Fruit fly (Drosophila melanogaster) whole organism, embryonic: ENCODE results near the gene CG11454.
A peak's percentile ranks its signal among the peaks of the same experiment; 100 is the strongest.

Source experiments
- Asciz ChIP-seq: fragments of 200-800 bp; sonication (Bioruptor generic); optimal IDR thresholded peaks from 2 replicates; lab custom pipeline; 2017; ENCODE audit warnings: missing biosample characterization, mild to moderate bottlenecking, missing genetic modification characterization, missing genetic modification reagents
- CG12071 ChIP-seq: fragments of 200-800 bp; sonication (Bioruptor generic); optimal IDR thresholded peaks from 3 replicates; lab custom pipeline; 2018; ENCODE audit warnings: missing biosample characterization, mild to moderate bottlenecking, missing genetic modification characterization
- CG12155 ChIP-seq: fragments of 200-800 bp; sonication (Bioruptor generic); optimal IDR thresholded peaks from 3 replicates; lab custom pipeline; 2016; ENCODE audit warnings: missing biosample characterization, missing genetic modification characterization
- CG12769 ChIP-seq: fragments of 200-800 bp; sonication (Bioruptor generic); optimal IDR thresholded peaks from 2 replicates; lab custom pipeline; 2019; ENCODE audit warnings: missing biosample characterization, mild to moderate bottlenecking, missing genetic modification characterization, moderate library complexity
- CG13287 ChIP-seq: fragments of 200-800 bp; sonication (Bioruptor generic); IDR thresholded peaks from 2 replicates; pipeline ENCODE4 v1.3.6; 2022; ENCODE audit warnings: missing biosample characterization, missing genetic modification characterization; ENCODE audit not compliant: partially characterized antibody
- CG13296 ChIP-seq: fragments of 200-800 bp; sonication (Bioruptor generic); optimal IDR thresholded peaks from 3 replicates; lab custom pipeline; 2018; ENCODE audit warnings: missing biosample characterization, mild to moderate bottlenecking, missing genetic modification characterization
- CG15011 ChIP-seq: fragments of 200-800 bp; sonication (Bioruptor generic); optimal IDR thresholded peaks from 3 replicates; lab custom pipeline; 2018; ENCODE audit warnings: missing biosample characterization, mild to moderate bottlenecking, missing genetic modification characterization
- CG15479 ChIP-seq: fragments of 200-800 bp; sonication (Bioruptor generic); optimal IDR thresholded peaks from 3 replicates; lab custom pipeline; 2019; ENCODE audit warnings: missing biosample characterization, mild to moderate bottlenecking, missing genetic modification characterization, moderate library complexity
- CG16863 ChIP-seq: fragments of 200-800 bp; sonication (Bioruptor generic); optimal IDR thresholded peaks from 3 replicates; lab custom pipeline; 2016; ENCODE audit warnings: missing biosample characterization, missing genetic modification characterization
- CG17359 ChIP-seq: fragments of 200-800 bp; sonication (Bioruptor generic); optimal IDR thresholded peaks from 3 replicates; lab custom pipeline; 2018; ENCODE audit warnings: missing biosample characterization, mild to moderate bottlenecking, missing genetic modification characterization, moderate library complexity
- CG2120 ChIP-seq: fragments of 200-800 bp; sonication (Bioruptor generic); optimal IDR thresholded peaks from 3 replicates; lab custom pipeline; 2016; ENCODE audit warnings: missing biosample characterization, missing genetic modification characterization
- CG2129 ChIP-seq: fragments of 200-800 bp; sonication (Bioruptor generic); IDR thresholded peaks from 2 replicates; pipeline ENCODE4 v1.3.6; 2022; ENCODE audit warnings: missing biosample characterization, missing genetic modification characterization; ENCODE audit not compliant: partially characterized antibody
- CG2678 ChIP-seq: fragments of 200-800 bp; sonication (Bioruptor generic); optimal IDR thresholded peaks from 3 replicates; lab custom pipeline; 2019; ENCODE audit warnings: missing biosample characterization, mild to moderate bottlenecking, missing genetic modification characterization, moderate library complexity
- CG32532 ChIP-seq: fragments of 200-800 bp; sonication (Bioruptor generic); IDR thresholded peaks from 2 replicates; pipeline ENCODE4 v1.3.6; 2022; ENCODE audit warnings: missing biosample characterization, missing genetic modification characterization
- CG32772 ChIP-seq: fragments of 200-800 bp; sonication (Bioruptor generic); IDR thresholded peaks from 2 replicates; pipeline ENCODE4 v1.3.6; 2022; ENCODE audit warnings: missing biosample characterization, missing genetic modification characterization
- CG4424 ChIP-seq: fragments of 200-800 bp; sonication (Bioruptor generic); optimal IDR thresholded peaks from 3 replicates; lab custom pipeline; 2016; ENCODE audit warnings: missing biosample characterization, missing genetic modification characterization
- CG6854 ChIP-seq: fragments of 200-800 bp; sonication (Bioruptor generic); optimal IDR thresholded peaks from 3 replicates; lab custom pipeline; 2017; ENCODE audit warnings: missing biosample characterization, mild to moderate bottlenecking, missing genetic modification characterization
- CG8359 ChIP-seq: fragments of 200-800 bp; sonication (Bioruptor generic); optimal IDR thresholded peaks from 2 replicates; lab custom pipeline; 2017; ENCODE audit warnings: missing biosample characterization, mild to moderate bottlenecking, missing genetic modification characterization, borderline replicate concordance
- CG8924 ChIP-seq: fragments of 200-800 bp; optimal IDR thresholded peaks from 3 replicates; lab custom pipeline; 2019; ENCODE audit warnings: missing biosample characterization, mild to moderate bottlenecking, missing genetic modification characterization, moderate library complexity
- CG9437 ChIP-seq: fragments of 200-800 bp; sonication (Bioruptor generic); optimal IDR thresholded peaks from 2 replicates; lab custom pipeline; 2018; ENCODE audit warnings: missing biosample characterization, mild to moderate bottlenecking, missing genetic modification characterization
- Dip3 ChIP-seq: fragments of 200-800 bp; sonication (Bioruptor generic); optimal IDR thresholded peaks from 3 replicates; lab custom pipeline; 2016; ENCODE audit warnings: missing biosample characterization, missing genetic modification characterization
- Doc2 ChIP-seq: fragments of 200-800 bp; sonication (Bioruptor generic); IDR thresholded peaks from 2 replicates; pipeline ENCODE4 v1.3.6; 2022; ENCODE audit warnings: missing biosample characterization, missing genetic modification characterization
- Doc3 ChIP-seq: fragments of 200-800 bp; sonication (Bioruptor generic); IDR thresholded peaks from 3 replicates; pipeline ENCODE4 v1.3.6; 2022; ENCODE audit warnings: missing biosample characterization, missing genetic modification characterization; ENCODE audit not compliant: partially characterized antibody
- Ets97D ChIP-seq: fragments of 200-800 bp; sonication (Bioruptor generic); optimal IDR thresholded peaks from 3 replicates; lab custom pipeline; 2016; ENCODE audit warnings: missing biosample characterization, missing genetic modification characterization
- Gug ChIP-seq: fragments of 200-800 bp; sonication (Bioruptor generic); IDR thresholded peaks from 4 replicates; pipeline ENCODE4 v1.3.6; 2022; ENCODE audit warnings: missing biosample characterization, missing genetic modification characterization
- Lim3 ChIP-seq: fragments of 200-800 bp; sonication (Bioruptor generic); IDR thresholded peaks from 2 replicates; pipeline ENCODE4 v1.3.6; 2022; ENCODE audit warnings: missing biosample characterization, missing genetic modification characterization
- Mrtf ChIP-seq: fragments of 200-800 bp; sonication (Bioruptor generic); IDR thresholded peaks from 3 replicates; pipeline ENCODE4 v1.3.6; 2022; ENCODE audit warnings: missing biosample characterization, missing genetic modification characterization
- NFAT ChIP-seq: fragments of 200-800 bp; sonication (Bioruptor generic); IDR thresholded peaks from 2 replicates; pipeline ENCODE4 v1.3.6; 2022; ENCODE audit warnings: missing biosample characterization, missing genetic modification characterization
- Opbp ChIP-seq: fragments of 200-800 bp; sonication (Bioruptor generic); IDR thresholded peaks from 3 replicates; pipeline ENCODE4 v1.3.6; 2022; ENCODE audit warnings: missing biosample characterization, missing genetic modification characterization; ENCODE audit not compliant: partially characterized antibody
- Ssrp ChIP-seq: fragments of 200-800 bp; sonication (Bioruptor generic); optimal IDR thresholded peaks from 2 replicates; lab custom pipeline; 2018; ENCODE audit warnings: missing biosample characterization, mild to moderate bottlenecking, missing genetic modification characterization, moderate library complexity
- Tbp ChIP-seq: fragments of >200 bp; optimal IDR thresholded peaks from 2 replicates; lab custom pipeline; 2018; ENCODE audit warnings: missing biosample characterization, missing genetic modification characterization
- Xrp1 ChIP-seq: fragments of 200-800 bp; sonication (Bioruptor generic); IDR thresholded peaks from 2 replicates; pipeline ENCODE4 v1.3.6; 2022; ENCODE audit warnings: missing biosample characterization, missing genetic modification characterization
- ab ChIP-seq: fragments of 200-800 bp; sonication (Bioruptor generic); optimal IDR thresholded peaks from 2 replicates; lab custom pipeline; 2016; ENCODE audit warnings: missing biosample characterization, missing genetic modification characterization
- ara ChIP-seq: fragments of 200-800 bp; sonication (Bioruptor generic); IDR thresholded peaks from 2 replicates; pipeline ENCODE4 v1.3.6; 2022; ENCODE audit warnings: missing biosample characterization, missing genetic modification characterization
- cg ChIP-seq: fragments of 200-800 bp; sonication (Bioruptor generic); optimal IDR thresholded peaks from 3 replicates; lab custom pipeline; 2019; ENCODE audit warnings: missing biosample characterization, mild to moderate bottlenecking, missing genetic modification characterization, moderate library complexity
- dan ChIP-seq: fragments of 200-800 bp; sonication (Bioruptor generic); IDR thresholded peaks from 2 replicates; pipeline ENCODE4 v1.3.6; 2022; ENCODE audit warnings: missing biosample characterization, missing genetic modification characterization
- dimm ChIP-seq: fragments of 200-800 bp; sonication (Bioruptor generic); IDR thresholded peaks from 2 replicates; pipeline ENCODE4 v1.3.6; 2022; ENCODE audit warnings: missing biosample characterization, missing genetic modification characterization
- dmrt11E ChIP-seq: fragments of 200-800 bp; sonication (Bioruptor generic); optimal IDR thresholded peaks from 3 replicates; lab custom pipeline; 2018; ENCODE audit warnings: missing biosample characterization, mild to moderate bottlenecking, missing genetic modification characterization, moderate library complexity
- esg ChIP-seq: fragments of 200-800 bp; sonication (Bioruptor generic); conservative IDR thresholded peaks from 2 replicates; pipeline ENCODE4 v1.3.6; 2022; ENCODE audit warnings: missing biosample characterization, missing genetic modification characterization
- ftz-f1 ChIP-seq: fragments of 200-800 bp; sonication (Bioruptor generic); optimal IDR thresholded peaks from 2 replicates; lab custom pipeline; 2016; ENCODE audit warnings: missing biosample characterization, missing genetic modification characterization
- gem ChIP-seq: fragments of 200-800 bp; sonication (Bioruptor generic); optimal IDR thresholded peaks from 2 replicates; lab custom pipeline; 2019; ENCODE audit warnings: missing biosample characterization, mild to moderate bottlenecking, missing genetic modification characterization, moderate library complexity
- gsb ChIP-seq: fragments of 200-800 bp; sonication (Bioruptor generic); IDR thresholded peaks from 2 replicates; pipeline ENCODE4 v1.3.6; 2022; ENCODE audit warnings: missing biosample characterization, missing genetic modification characterization
- kni ChIP-seq: fragments of 200-800 bp; sonication (Bioruptor generic); optimal IDR thresholded peaks from 3 replicates; lab custom pipeline; 2017; ENCODE audit warnings: mild to moderate bottlenecking, missing biosample characterization, missing genetic modification reagents, missing genetic modification characterization
- maf-S ChIP-seq: fragments of 200-800 bp; sonication (Bioruptor generic); optimal IDR thresholded peaks from 2 replicates; lab custom pipeline; 2016; ENCODE audit warnings: missing biosample characterization, missing genetic modification characterization
- odd ChIP-seq: fragments of 200-800 bp; sonication (Bioruptor generic); optimal IDR thresholded peaks from 2 replicates; lab custom pipeline; 2017; ENCODE audit warnings: missing biosample characterization, mild to moderate bottlenecking, missing genetic modification characterization
- otp ChIP-seq: fragments of 200-800 bp; sonication (Bioruptor generic); IDR thresholded peaks from 3 replicates; pipeline ENCODE4, ENCODE4 v1.3.6; 2022; ENCODE audit warnings: missing biosample characterization, missing genetic modification characterization
- row ChIP-seq: fragments of 200-800 bp; sonication (Bioruptor generic); IDR thresholded peaks from 3 replicates; pipeline ENCODE4 v1.3.6; 2022; ENCODE audit warnings: missing biosample characterization, missing genetic modification characterization
- scrt ChIP-seq: fragments of 200-800 bp; sonication (Bioruptor generic); optimal IDR thresholded peaks from 2 replicates; lab custom pipeline; 2018; ENCODE audit warnings: missing biosample characterization, mild to moderate bottlenecking, missing genetic modification characterization, moderate library complexity
- seq ChIP-seq: fragments of 200-800 bp; sonication (Bioruptor generic); IDR thresholded peaks from 2 replicates; pipeline ENCODE4 v1.3.6; 2022; ENCODE audit warnings: missing biosample characterization, missing genetic modification characterization
- tin ChIP-seq: fragments of 200-800 bp; sonication (Bioruptor generic); optimal IDR thresholded peaks from 3 replicates; lab custom pipeline; 2016; ENCODE audit warnings: missing biosample characterization, missing genetic modification characterization
- toy ChIP-seq: fragments of 200-800 bp; sonication (Bioruptor generic); IDR thresholded peaks from 2 replicates; pipeline ENCODE4 v1.3.6; 2022; ENCODE audit warnings: missing biosample characterization, missing genetic modification characterization
- vvl ChIP-seq: fragments of 200-800 bp; sonication (Bioruptor generic); IDR thresholded peaks from 2 replicates; pipeline ENCODE4 v1.3.6; 2022; ENCODE audit warnings: missing biosample characterization, missing genetic modification characterization

Gene CG11454

DNA sequence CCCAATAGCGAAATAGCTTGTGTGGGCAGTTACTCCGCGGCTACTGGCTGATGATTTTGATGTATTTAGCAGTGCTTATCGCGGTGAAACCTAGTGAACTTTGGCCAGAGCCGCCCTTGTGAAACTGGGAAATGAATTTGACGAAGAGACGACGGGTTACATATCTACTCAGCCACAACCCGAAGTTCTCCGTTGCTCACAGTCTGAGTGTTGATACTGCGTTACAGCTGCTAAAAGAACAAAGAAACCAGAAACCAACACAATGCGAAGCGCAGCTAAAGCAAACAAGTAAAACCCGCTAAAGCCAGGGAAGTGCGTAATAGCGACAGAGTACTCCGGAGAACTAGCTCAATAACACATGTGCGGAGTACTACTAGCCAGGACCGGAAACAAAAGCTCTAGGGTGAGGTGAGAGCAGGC is 14.8 kb upstream of the CG11454 start (continued):
- no peak for TF ChIP-seq CG2129 (GFP tag; lab: Robert Waterston, UW)
- TF ChIP-seq gem = no peak
- no peak for TF ChIP-seq CG4424 (GFP tag; lab: Kevin White, UChicago)
- no peak for TF ChIP-seq CG15479 (GFP tag; lab: Kevin White, UChicago)
- no peak for TF ChIP-seq cg
- TF ChIP-seq CG2678 (tag; lab: Kevin White, UChicago) = peak; percentile 12
- TF ChIP-seq CG13287 (GFP tag; lab: Robert Waterston, UW) = no peak
- no peak for TF ChIP-seq Gug
- TF ChIP-seq CG15011 (GFP tag; lab: Kevin White, UChicago) = no peak
- TF ChIP-seq CG8924 (tag; lab: Kevin White, UChicago) = no peak
- no peak for TF ChIP-seq row (GFP tag; lab: Robert Waterston, UW)
- TF ChIP-seq Tbp (GFP tag; lab: Kevin White, UChicago) = no peak
- no peak for TF ChIP-seq vvl
- no peak for TF ChIP-seq Asciz
- no peak for TF ChIP-seq CG8359
- no peak for TF ChIP-seq CG12155 (GFP tag; lab: Kevin White, UChicago)
- TF ChIP-seq Ssrp = no peak
- no peak for TF ChIP-seq scrt
- no peak for TF ChIP-seq Doc3
- no peak for TF ChIP-seq Ets97D (GFP tag; lab: Kevin White, UChicago)
- no peak for TF ChIP-seq Lim3 (GFP tag; lab: Robert Waterston, UW)
- no peak for TF ChIP-seq toy (GFP tag; lab: Robert Waterston, UW)
- TF ChIP-seq ara (GFP tag; lab: Robert Waterston, UW) = no peak
- no peak for TF ChIP-seq ab
- TF ChIP-seq Xrp1 (GFP tag; lab: Robert Waterston, UW) = no peak
- no peak for TF ChIP-seq CG16863 (GFP tag; lab: Kevin White, UChicago)
- TF ChIP-seq kni (GFP tag; lab: Kevin White, UChicago) = no peak
- TF ChIP-seq odd = peak; percentile 12
- no peak for TF ChIP-seq CG9437 (GFP tag; lab: Kevin White, UChicago)
- no peak for TF ChIP-seq esg
- no peak for TF ChIP-seq seq (GFP tag; lab: Robert Waterston, UW)
- TF ChIP-seq CG32532 = no peak
- TF ChIP-seq ftz-f1 = no peak
- TF ChIP-seq CG17359 (tag; lab: Kevin White, UChicago) = no peak
- peak; percentile 20 for TF ChIP-seq CG12769
- TF ChIP-seq tin (GFP tag; lab: Kevin White, UChicago) = no peak
- TF ChIP-seq dmrt11E = no peak
- peak; percentile 30 for TF ChIP-seq CG12071 (GFP tag; lab: Kevin White, UChicago)
- no peak for TF ChIP-seq Mrtf (GFP tag; lab: Robert Waterston, UW)
- no peak for TF ChIP-seq Opbp (GFP tag; lab: Robert Waterston, UW)
- no peak for TF ChIP-seq CG32772 (GFP tag; lab: Robert Waterston, UW)
- TF ChIP-seq CG6854 = peak; percentile 7
- no peak for TF ChIP-seq NFAT
- TF ChIP-seq gsb = no peak
- no peak for TF ChIP-seq dimm (GFP tag; lab: Robert Waterston, UW)
- TF ChIP-seq dan (GFP tag; lab: Robert Waterston, UW) = no peak
- TF ChIP-seq maf-S (GFP tag; lab: Kevin White, UChicago) = no peak
- no peak for TF ChIP-seq Doc2
- TF ChIP-seq otp (GFP tag; lab: Robert Waterston, UW) = 0 out of 3 replicates have a peak, but pooled peaks have one; percentile 8
- peak; percentile 19 for TF ChIP-seq CG13296 (GFP tag; lab: Kevin White, UChicago)
- no peak for TF ChIP-seq CG2120
- TF ChIP-seq Dip3 (GFP tag; lab: Kevin White, UChicago) = no peak
